Worm (Caenorhabditis elegans) whole organism, L3 larva: ENCODE data around the gene srx-122.

ENCODE experiments used
- ZK546.5 ChIP-seq: sonication (generic microtip); optimal IDR thresholded peaks from 2 replicates; lab custom pipeline; 2017; ENCODE audit warnings: missing biosample characterization, missing genetic modification characterization
- ama-1 ChIP-seq: fragments of 150-350 bp; optimal IDR thresholded peaks from 2 replicates; lab custom pipeline; 2018
- ceh-82 ChIP-seq: fragments of 150-350 bp; optimal IDR thresholded peaks from 2 replicates; lab custom pipeline; 2014; ENCODE audit warnings: missing biosample characterization, missing genetic modification characterization
- elt-3 ChIP-seq, 3 experiments: fragments of 150-350 bp in 1 of 3; sonication (generic microtip) in 2 of 3; optimal IDR thresholded peaks; 2 replicates in 2 of 3; 4 replicates in 1 of 3; lab custom pipeline; 2014 to 2017; ENCODE audit warnings: missing biosample characterization in 3 of 3, missing genetic modification characterization in 3 of 3
- fos-1 ChIP-seq: fragments of 150-350 bp; optimal IDR thresholded peaks from 2 replicates; lab custom pipeline; 2014; ENCODE audit warnings: missing biosample characterization, missing genetic modification characterization
- lin-39 ChIP-seq: fragments of 150-350 bp; optimal IDR thresholded peaks from 2 replicates; lab custom pipeline; 2018; ENCODE audit warnings: missing biosample characterization, missing genetic modification reagents, missing genetic modification characterization
- nhr-12 ChIP-seq: fragments of 150-350 bp; optimal IDR thresholded peaks from 2 replicates; lab custom pipeline; 2014; ENCODE audit warnings: missing biosample characterization, missing genetic modification characterization
- nhr-23 ChIP-seq: fragments of 150-350 bp; optimal IDR thresholded peaks from 2 replicates; lab custom pipeline; 2014; ENCODE audit warnings: missing biosample characterization, missing genetic modification reagents, missing genetic modification characterization
- nhr-237 ChIP-seq: fragments of 150-350 bp; optimal IDR thresholded peaks from 2 replicates; lab custom pipeline; 2014; ENCODE audit warnings: missing biosample characterization, missing genetic modification characterization
- nhr-67 ChIP-seq: fragments of 150-350 bp; optimal IDR thresholded peaks from 2 replicates; lab custom pipeline; 2014; ENCODE audit warnings: missing biosample characterization, missing genetic modification characterization
- pqm-1 ChIP-seq: fragments of 150-350 bp; optimal IDR thresholded peaks from 2 replicates; lab custom pipeline; 2017; ENCODE audit warnings: missing biosample characterization, missing genetic modification characterization, inconsistent platforms
- ztf-4 ChIP-seq: fragments of 150-350 bp; optimal IDR thresholded peaks from 2 replicates; lab custom pipeline; 2014; ENCODE audit warnings: missing biosample characterization, missing genetic modification characterization

DNA sequence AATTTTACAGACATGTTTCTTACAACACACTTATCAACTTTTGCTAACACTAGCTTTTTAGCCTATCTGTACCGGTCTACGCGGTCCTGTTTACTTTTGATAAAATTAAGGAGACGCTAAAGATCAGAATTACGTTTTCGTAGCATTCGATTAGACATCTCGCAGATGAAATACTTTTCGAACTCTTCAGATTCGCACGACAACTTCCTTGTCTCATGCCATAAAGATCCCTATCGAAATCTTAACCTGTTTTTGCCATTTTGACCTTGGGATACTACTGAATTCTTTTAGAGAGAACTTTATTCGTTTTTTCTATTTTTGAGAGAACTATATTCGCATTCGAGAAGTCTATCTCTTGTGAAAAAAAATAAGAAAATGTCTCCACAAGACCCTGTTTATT lies 35.7 kb upstream of the srx-122 start, which contains the start of gene C17B7.5:
- TF ChIP-seq ztf-4 (tag; lab: Kevin White, UChicago) (no peak), elt-3 (tag; optimal IDR thresholded peaks at IDR 0.05; lab: Kevin White, UChicago) (no peak), ama-1 (lab: Kevin White, UChicago) (no peak), pqm-1 (tag; lab: Kevin White, UChicago) (no peak), nhr-67 (tag; lab: Kevin White, UChicago) (no peak), fos-1 (tag; lab: Kevin White, UChicago) (no peak), nhr-23 (tag; lab: Kevin White, UChicago) (no peak), nhr-237 (tag; lab: Kevin White, UChicago) (no peak), nhr-12 (no peak), lin-39 (tag; lab: Kevin White, UChicago) (no peak), ZK546.5 (tag; lab: Kevin White, UChicago) (no peak), ceh-82 (tag; lab: Kevin White, UChicago) (no peak)
